Fruit fly (Drosophila melanogaster) whole organism, prepupa: ENCODE measurements around the gene Hs3st-B.

Source experiments
- CG10631 ChIP-seq: fragments of 200-800 bp; sonication (Bioruptor generic); optimal IDR thresholded peaks from 2 replicates; lab custom pipeline; 2016; ENCODE audit warnings: missing biosample characterization, missing genetic modification characterization
- CG11762 ChIP-seq: fragments of 200-800 bp; sonication (Bioruptor generic); optimal IDR thresholded peaks from 3 replicates; lab custom pipeline; 2016; ENCODE audit warnings: missing biosample characterization, missing genetic modification characterization; ENCODE audit not compliant: insufficient read depth
- CG11902 ChIP-seq: fragments of 200-800 bp; sonication (Bioruptor generic); optimal IDR thresholded peaks from 3 replicates; lab custom pipeline; 2016; ENCODE audit warnings: missing biosample characterization, missing genetic modification characterization
- CG15336 ChIP-seq: fragments of 200-800 bp; sonication (Bioruptor generic); IDR thresholded peaks from 2 replicates; pipeline ENCODE4 v1.3.6; 2022; ENCODE audit warnings: missing biosample characterization, missing genetic modification characterization
- CG16779 ChIP-seq: fragments of 200-800 bp; sonication (Bioruptor generic); optimal IDR thresholded peaks from 3 replicates; lab custom pipeline; 2017; ENCODE audit warnings: missing biosample characterization, mild to moderate bottlenecking, missing genetic modification characterization
- CG3032 ChIP-seq: fragments of 200-800 bp; optimal IDR thresholded peaks from 2 replicates; lab custom pipeline; 2019; ENCODE audit warnings: missing biosample characterization, mild to moderate bottlenecking, missing genetic modification characterization, moderate library complexity
- CG32006 ChIP-seq: fragments of 200-800 bp; sonication (Bioruptor generic); optimal IDR thresholded peaks from 3 replicates; lab custom pipeline; 2017; ENCODE audit warnings: missing biosample characterization, mild to moderate bottlenecking, missing genetic modification characterization
- CG34406 ChIP-seq: fragments of 200-800 bp; sonication (Bioruptor generic); optimal IDR thresholded peaks from 3 replicates; lab custom pipeline; 2016; ENCODE audit warnings: missing biosample characterization, missing genetic modification characterization
- CG6163 ChIP-seq: fragments of 200-800 bp; sonication (Bioruptor generic); IDR thresholded peaks from 3 replicates; pipeline ENCODE4 v1.3.6; 2022; ENCODE audit warnings: missing biosample characterization, missing genetic modification characterization
- CG6276 ChIP-seq: fragments of 200-800 bp; sonication (Bioruptor generic); optimal IDR thresholded peaks from 2 replicates; lab custom pipeline; 2017; ENCODE audit warnings: missing biosample characterization, mild to moderate bottlenecking, missing genetic modification characterization
- CG6808 ChIP-seq: fragments of 200-800 bp; sonication (Bioruptor generic); optimal IDR thresholded peaks from 3 replicates; lab custom pipeline; 2017; ENCODE audit warnings: missing biosample characterization, missing genetic modification characterization, mild to moderate bottlenecking, moderate library complexity, missing genetic modification reagents
- CG8119 ChIP-seq: fragments of 200-800 bp; sonication (Bioruptor generic); IDR thresholded peaks from 3 replicates; pipeline ENCODE4 v1.3.6; 2022; ENCODE audit warnings: missing biosample characterization, missing genetic modification characterization
- CG8632 ChIP-seq: fragments of 200-800 bp; sonication (Bioruptor generic); optimal IDR thresholded peaks from 3 replicates; lab custom pipeline; 2016; ENCODE audit warnings: missing biosample characterization, missing genetic modification characterization
- Eip78C ChIP-seq: fragments of 200-800 bp; sonication (Bioruptor generic); peaks from one replicate; lab custom pipeline; 2016; ENCODE audit warnings: missing biosample characterization, missing genetic modification characterization
- Eip93F ChIP-seq: fragments of 200-800 bp; sonication (Bioruptor generic); optimal IDR thresholded peaks from 2 replicates; lab custom pipeline; 2016; ENCODE audit warnings: missing biosample characterization, mild to moderate bottlenecking, missing genetic modification characterization
- Ets21C ChIP-seq: fragments of 200-800 bp; sonication (Bioruptor generic); optimal IDR thresholded peaks from 3 replicates; lab custom pipeline; 2016; ENCODE audit warnings: missing biosample characterization, missing genetic modification characterization
- Ets96B ChIP-seq: fragments of 200-800 bp; optimal IDR thresholded peaks from 2 replicates; lab custom pipeline; 2019; ENCODE audit warnings: missing biosample characterization, mild to moderate bottlenecking, missing genetic modification characterization, moderate library complexity
- Gug ChIP-seq: fragments of 200-800 bp; sonication (Bioruptor generic); IDR thresholded peaks from 2 replicates; pipeline ENCODE4 v1.3.6; 2022; ENCODE audit warnings: missing biosample characterization, missing genetic modification characterization
- Hr4 ChIP-seq: fragments of 200-800 bp; sonication (Bioruptor generic); optimal IDR thresholded peaks from 3 replicates; lab custom pipeline; 2016; ENCODE audit warnings: missing biosample characterization, missing genetic modification characterization
- OdsH ChIP-seq: fragments of 200-800 bp; sonication (Bioruptor generic); optimal IDR thresholded peaks from 3 replicates; lab custom pipeline; 2016; ENCODE audit warnings: missing biosample characterization, missing genetic modification characterization
- achi ChIP-seq: fragments of 200-800 bp; sonication (Bioruptor generic); optimal IDR thresholded peaks from 3 replicates; lab custom pipeline; 2016; ENCODE audit warnings: missing biosample characterization, missing genetic modification characterization
- acj6 ChIP-seq: fragments of 200-800 bp; sonication (Bioruptor generic); optimal IDR thresholded peaks from 3 replicates; lab custom pipeline; 2016; ENCODE audit warnings: missing biosample characterization, missing genetic modification characterization
- cyc ChIP-seq: fragments of 200-800 bp; sonication (Bioruptor generic); optimal IDR thresholded peaks from 3 replicates; lab custom pipeline; 2016; ENCODE audit warnings: missing biosample characterization, missing genetic modification characterization
- dac ChIP-seq: fragments of 200-800 bp; sonication (Bioruptor generic); optimal IDR thresholded peaks from 2 replicates; lab custom pipeline; 2017; ENCODE audit warnings: missing biosample characterization, mild to moderate bottlenecking, missing genetic modification characterization
- dsx ChIP-seq: fragments of 200-800 bp; optimal IDR thresholded peaks from 3 replicates; lab custom pipeline; 2019; ENCODE audit warnings: missing biosample characterization, mild to moderate bottlenecking, missing genetic modification characterization, moderate library complexity; ENCODE audit not compliant: poor library complexity, severe bottlenecking
- eg ChIP-seq: fragments of 200-800 bp; sonication (Bioruptor generic); IDR thresholded peaks from 3 replicates; pipeline ENCODE4 v1.3.6; 2022; ENCODE audit warnings: missing biosample characterization, missing genetic modification characterization
- esn ChIP-seq: fragments of 200-800 bp; sonication (Bioruptor generic); optimal IDR thresholded peaks from 2 replicates; lab custom pipeline; 2016; ENCODE audit warnings: missing biosample characterization, mild to moderate bottlenecking, missing genetic modification characterization, moderate library complexity
- fd59A ChIP-seq: fragments of 200-800 bp; sonication (Bioruptor generic); optimal IDR thresholded peaks from 2 replicates; lab custom pipeline; 2017; ENCODE audit warnings: missing biosample characterization, mild to moderate bottlenecking, missing genetic modification characterization, missing genetic modification reagents
- fd85E ChIP-seq: fragments of 200-800 bp; sonication (Bioruptor generic); optimal IDR thresholded peaks from 3 replicates; lab custom pipeline; 2016; ENCODE audit warnings: missing biosample characterization, missing genetic modification characterization
- fkh ChIP-seq: fragments of 200-800 bp; sonication (Bioruptor generic); optimal IDR thresholded peaks from 3 replicates; lab custom pipeline; 2017; ENCODE audit warnings: missing biosample characterization, mild to moderate bottlenecking, missing genetic modification characterization, moderate library complexity
- net ChIP-seq: fragments of 200-800 bp; sonication (Bioruptor generic); optimal IDR thresholded peaks from 3 replicates; lab custom pipeline; 2016; ENCODE audit warnings: missing biosample characterization, missing genetic modification characterization
- salr ChIP-seq, 2 experiments: fragments of 200-800 bp; sonication (Bioruptor generic); optimal IDR thresholded peaks; 3 replicates each; lab custom pipeline; 2016 to 2018; ENCODE audit warnings: missing biosample characterization in 2 of 2, missing genetic modification characterization in 2 of 2, mild to moderate bottlenecking in 1 of 2
- spab ChIP-seq: fragments of 200-800 bp; sonication (Bioruptor generic); optimal IDR thresholded peaks from 2 replicates; lab custom pipeline; 2017; ENCODE audit warnings: missing biosample characterization, mild to moderate bottlenecking, missing genetic modification characterization, missing genetic modification reagents
- vri ChIP-seq: fragments of 200-800 bp; sonication (Bioruptor generic); optimal IDR thresholded peaks from 3 replicates; lab custom pipeline; 2016; ENCODE audit warnings: missing biosample characterization, mild to moderate bottlenecking, missing genetic modification characterization

Hs3st-B gene

DNA sequence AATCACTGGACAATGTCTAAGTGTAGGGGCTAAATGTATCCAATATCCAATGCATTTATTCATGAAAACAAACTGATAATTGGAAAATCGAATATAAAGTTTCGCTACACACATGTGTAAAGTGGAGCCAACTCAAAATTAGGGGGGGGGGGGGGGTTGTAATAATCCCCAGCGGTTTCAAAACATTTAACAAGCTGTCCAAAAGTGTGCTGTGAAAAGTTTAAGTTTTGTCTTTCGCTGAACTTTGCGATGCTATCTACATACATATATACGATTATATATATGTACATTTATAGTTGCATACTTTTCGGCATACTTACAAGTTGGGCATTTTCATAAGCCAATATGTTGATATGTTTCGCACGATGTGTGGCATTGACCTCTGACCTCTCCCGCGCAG lies 900 bp downstream of the Hs3st-B start:
- no peak for TF ChIP-seq OdsH
- no peak for TF ChIP-seq fd59A (GFP tag; lab: Kevin White, UChicago)
- TF ChIP-seq spab (GFP tag; lab: Kevin White, UChicago), result no peak
- TF ChIP-seq Eip93F (GFP tag; lab: Kevin White, UChicago), result no peak
- no peak for TF ChIP-seq acj6
- TF ChIP-seq fd85E (GFP tag; lab: Kevin White, UChicago), result no peak
- no peak for TF ChIP-seq salr (GFP tag; optimal IDR thresholded peaks at IDR 0.05; lab: Kevin White, UChicago)
- no peak for TF ChIP-seq CG3032
- TF ChIP-seq CG10631, result no peak

DNA sequence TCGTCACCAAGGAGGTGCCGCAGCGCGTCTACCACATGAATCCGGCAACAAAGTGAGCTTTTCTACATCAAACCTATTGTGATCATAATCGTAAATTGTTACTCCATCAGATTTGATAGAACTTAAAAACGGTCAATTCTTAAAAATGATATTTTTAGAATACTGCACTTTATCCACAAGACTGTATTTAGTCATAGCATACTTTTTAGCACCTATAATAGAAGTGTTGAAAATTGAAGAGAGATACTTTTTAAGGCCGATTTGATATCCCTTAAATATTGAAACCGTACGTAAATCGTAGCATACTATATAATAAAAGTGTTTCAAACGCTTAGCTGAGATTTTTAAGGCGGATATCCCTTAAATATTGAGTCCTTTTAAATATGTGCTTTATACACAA lies 1.7 kb downstream of the Hs3st-B start:
- TF ChIP-seq Hr4 (GFP tag; lab: Kevin White, UChicago), result no peak
- no peak for TF ChIP-seq salr (GFP tag; optimal IDR thresholded peaks at IDR 0.05; lab: Kevin White, UChicago)
- TF ChIP-seq Ets21C, result no peak
- no peak for TF ChIP-seq vri

DNA sequence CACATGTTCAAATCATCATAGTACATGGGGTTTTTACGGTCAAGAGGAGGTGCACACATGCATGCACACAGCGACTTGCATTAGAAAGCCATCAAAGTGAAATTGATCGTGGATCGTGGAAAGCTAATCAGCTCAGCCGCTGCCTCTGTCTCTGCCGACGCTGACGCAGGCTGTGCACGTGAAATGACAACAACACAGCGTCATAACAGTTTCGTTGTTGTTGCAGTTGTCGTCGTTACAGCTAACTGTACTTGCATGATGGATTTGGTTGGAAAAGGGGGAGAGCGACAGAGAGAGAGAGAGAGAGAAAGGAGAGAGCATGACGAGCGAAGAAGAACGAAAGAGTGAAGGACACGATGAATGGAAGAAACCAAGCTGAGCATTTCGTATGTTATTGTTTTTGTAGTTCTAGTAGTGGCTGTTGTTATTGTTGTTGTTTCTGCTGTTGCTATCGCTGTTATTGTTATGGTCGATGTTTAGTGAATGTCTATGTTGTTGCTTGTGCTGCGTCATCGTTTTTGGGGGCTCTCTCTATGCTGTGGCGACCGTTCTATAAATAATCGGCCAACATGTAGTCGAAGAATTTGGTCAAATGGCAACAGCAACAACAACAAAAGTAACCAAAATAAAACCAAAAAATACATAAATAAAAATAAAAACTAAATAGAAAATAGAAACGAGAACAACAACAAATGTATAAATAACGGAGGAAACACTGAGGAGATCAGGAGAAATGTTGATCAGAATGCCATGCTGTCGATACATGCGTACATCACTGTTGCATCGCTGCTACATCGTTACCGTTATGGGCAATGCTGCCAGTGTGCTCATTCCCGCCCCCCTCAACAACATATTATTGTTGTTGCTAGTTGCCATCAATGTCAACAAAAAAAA lies 11.6 kb downstream of the Hs3st-B start:
- TF ChIP-seq Hr4 (GFP tag; lab: Kevin White, UChicago) (no peak), CG15336 (GFP tag; lab: Robert Waterston, UW) (0 out of 2 replicates have a peak, but pooled peaks have one; percentile 19)

DNA sequence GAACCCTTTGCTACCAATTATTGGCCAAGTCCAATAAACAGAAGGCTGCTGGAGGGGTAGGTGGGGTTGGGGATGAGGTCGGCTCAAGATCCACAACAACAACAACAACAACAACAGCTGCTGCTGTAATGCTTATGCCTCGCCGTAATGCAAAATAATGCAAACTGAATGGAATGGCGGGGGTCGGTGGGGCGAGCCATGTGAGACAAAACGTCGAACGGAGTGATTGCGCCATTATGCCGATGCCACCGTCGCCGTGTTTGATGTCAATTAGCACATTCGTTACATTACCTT lies 12.2 kb downstream of the Hs3st-B start:
- TF ChIP-seq net, result no peak
- TF ChIP-seq CG6808 (GFP tag; lab: Kevin White, UChicago), result peak; percentile 38
- no peak for TF ChIP-seq CG8632 (GFP tag; lab: Kevin White, UChicago)

DNA sequence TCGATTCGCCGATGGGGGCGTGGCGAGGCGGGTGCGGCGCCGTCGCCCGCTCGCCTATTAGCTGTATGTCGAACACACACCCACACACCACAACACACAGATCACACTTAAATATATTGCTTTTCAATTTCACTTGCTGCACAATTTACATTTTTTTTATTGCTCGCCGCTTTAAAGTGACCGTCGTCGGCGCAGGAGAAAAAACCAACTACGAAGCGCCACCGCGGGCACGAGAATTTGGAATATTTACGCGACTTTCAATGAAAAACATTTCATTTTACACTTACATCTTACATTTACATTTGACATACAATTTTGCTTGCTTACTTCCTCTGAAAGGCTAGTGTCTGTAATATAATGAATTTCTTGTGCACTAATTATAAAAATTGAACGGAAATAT lies 12.6 kb downstream of the Hs3st-B start, which contains the start of gene rictor:
Gene rictor, minus strand, starts transcription at position 170 of the 400 bp plus-strand sequence.
- TF ChIP-seq fkh (no peak), Eip78C (GFP tag; lab: Kevin White, UChicago) (peak; percentile 32), achi (GFP tag; lab: Kevin White, UChicago) (no peak), CG8119 (GFP tag; lab: Robert Waterston, UW) (no peak), CG6163 (GFP tag; lab: Robert Waterston, UW) (no peak), dac (GFP tag; lab: Kevin White, UChicago) (no peak), Ets21C (no peak), CG15336 (GFP tag; lab: Robert Waterston, UW) (peak; percentile 20; the same call in 1 of the 2 replicates)

DNA sequence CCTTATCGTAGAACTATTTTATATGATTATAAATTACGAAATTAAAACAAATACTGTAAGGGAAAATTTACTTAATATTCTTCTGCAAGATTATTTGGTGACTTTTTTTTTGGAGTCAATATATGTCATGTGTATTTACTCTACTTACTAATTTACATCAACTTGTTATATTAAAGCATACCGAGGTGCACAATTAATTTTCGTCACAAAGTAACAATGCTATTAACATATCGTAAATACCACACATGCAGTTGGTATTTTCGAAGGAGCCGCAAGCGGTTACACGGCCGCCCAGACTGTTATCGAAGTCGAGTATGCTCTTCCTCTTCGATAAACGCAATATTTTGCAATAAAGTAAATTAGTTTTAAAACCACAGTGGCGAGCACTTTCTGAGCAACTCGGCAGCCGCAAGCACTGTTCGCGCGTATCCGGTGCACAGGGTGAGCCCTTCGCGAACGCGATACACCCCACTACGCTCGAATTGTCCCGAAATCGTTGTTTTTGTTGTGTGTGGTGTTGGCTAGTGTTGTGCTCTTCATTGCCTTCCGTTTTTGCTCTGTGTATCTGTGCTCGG lies 13.2 kb downstream of the Hs3st-B start, which contains the start of gene Vav:
Gene Vav, plus strand, starts transcription at position 293 of the 575 bp plus-strand sequence.
- TF ChIP-seq Gug (GFP tag; lab: Robert Waterston, UW) (no peak), dsx (GFP tag; lab: Kevin White, UChicago) (peak; percentile 52), CG15336 (GFP tag; lab: Robert Waterston, UW) (0 out of 2 replicates have a peak, but pooled peaks have one; percentile 12), CG6276 (GFP tag; lab: Kevin White, UChicago) (no peak)

DNA sequence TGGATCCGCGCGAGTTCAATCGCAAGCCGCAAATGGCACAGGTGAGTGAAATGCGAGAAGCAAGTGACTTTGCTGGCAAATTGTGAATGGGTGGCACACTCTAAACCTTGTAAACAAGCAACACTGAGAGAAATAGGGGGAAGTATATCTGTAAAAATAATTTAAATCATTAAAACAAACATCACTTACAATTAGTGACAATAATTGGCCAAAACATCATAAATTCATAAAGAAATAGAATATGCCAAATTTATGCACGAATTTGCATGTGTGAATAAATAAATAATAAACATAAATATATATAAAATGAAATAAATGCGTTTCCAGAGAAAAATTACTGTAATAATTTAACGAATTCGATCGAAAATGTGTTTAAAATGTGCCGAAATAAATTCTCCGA lies 14.1 kb downstream of the Hs3st-B start:
- TF ChIP-seq Ets96B, result peak; percentile 30
- TF ChIP-seq CG11902 (GFP tag; lab: Kevin White, UChicago), result no peak
- TF ChIP-seq CG3032, result peak; percentile 15
- TF ChIP-seq achi (GFP tag; lab: Kevin White, UChicago), result peak; percentile 11
- TF ChIP-seq Gug (GFP tag; lab: Robert Waterston, UW), result no peak
- no peak for TF ChIP-seq CG11762 (GFP tag; lab: Kevin White, UChicago)
- TF ChIP-seq CG8119 (GFP tag; lab: Robert Waterston, UW), result peak; percentile 54; the same call in 2 of the 3 replicates
- TF ChIP-seq cyc (GFP tag; lab: Kevin White, UChicago), result no peak
- TF ChIP-seq Eip93F (GFP tag; lab: Kevin White, UChicago), result no peak
- no peak for TF ChIP-seq OdsH
- TF ChIP-seq Hr4 (GFP tag; lab: Kevin White, UChicago), result no peak
- no peak for TF ChIP-seq vri
- no peak for TF ChIP-seq Ets21C
- TF ChIP-seq CG32006 (GFP tag; lab: Kevin White, UChicago), result peak; percentile 48
- TF ChIP-seq Eip78C (GFP tag; lab: Kevin White, UChicago), result peak; percentile 68
- TF ChIP-seq CG16779 (tag; lab: Kevin White, UChicago), result no peak
- peak; percentile 21 for TF ChIP-seq esn (GFP tag; lab: Kevin White, UChicago)
- TF ChIP-seq eg, result peak; percentile 42; the same call in 2 of the 3 replicates
- no peak for TF ChIP-seq CG34406
- TF ChIP-seq fd59A (GFP tag; lab: Kevin White, UChicago), result no peak
- peak; percentile 57; the same call in 1 of the 2 replicates for TF ChIP-seq CG15336 (GFP tag; lab: Robert Waterston, UW)
